Fruit fly (Drosophila melanogaster): ENCODE data around the gene alpha4GT2.

alpha4GT2 gene

DNA sequence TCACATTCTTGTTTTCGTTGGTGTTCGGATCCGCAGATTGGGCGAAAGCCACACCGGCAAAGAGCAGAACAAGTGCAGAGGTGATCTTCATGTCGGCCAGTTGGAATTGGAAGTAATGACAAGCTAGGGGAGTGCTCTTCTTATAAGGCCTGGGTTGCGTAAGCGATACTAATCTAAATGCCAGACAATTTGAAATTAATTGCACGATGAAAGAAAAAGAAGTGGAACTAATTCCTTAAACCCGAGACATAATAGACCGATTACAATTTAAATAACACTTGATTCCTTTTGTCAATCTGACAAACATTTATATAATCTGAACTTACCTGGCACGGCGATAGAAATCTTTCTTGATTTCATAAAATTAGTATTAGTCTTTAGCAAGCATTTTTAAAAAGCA lies 1.2 kb upstream of the alpha4GT2 start, which contains the start of gene Mst57Db:
TSS of gene Mst57Db (minus strand) at position 101 of the 400 bp plus-strand sequence.
- no peak for TF ChIP-seq Myc (optimal IDR thresholded peaks at IDR 0.05)
- TF ChIP-seq Sin3A (optimal IDR thresholded peaks at IDR 0.05): no peak
- no peak for TF ChIP-seq ttk (optimal IDR thresholded peaks at IDR 0.05)
- no peak for TF ChIP-seq h (optimal IDR thresholded peaks at IDR 0.05)
- no peak for TF ChIP-seq insv (optimal IDR thresholded peaks at IDR 0.05)
- TF ChIP-seq psq (optimal IDR thresholded peaks at IDR 0.05): no peak

DNA sequence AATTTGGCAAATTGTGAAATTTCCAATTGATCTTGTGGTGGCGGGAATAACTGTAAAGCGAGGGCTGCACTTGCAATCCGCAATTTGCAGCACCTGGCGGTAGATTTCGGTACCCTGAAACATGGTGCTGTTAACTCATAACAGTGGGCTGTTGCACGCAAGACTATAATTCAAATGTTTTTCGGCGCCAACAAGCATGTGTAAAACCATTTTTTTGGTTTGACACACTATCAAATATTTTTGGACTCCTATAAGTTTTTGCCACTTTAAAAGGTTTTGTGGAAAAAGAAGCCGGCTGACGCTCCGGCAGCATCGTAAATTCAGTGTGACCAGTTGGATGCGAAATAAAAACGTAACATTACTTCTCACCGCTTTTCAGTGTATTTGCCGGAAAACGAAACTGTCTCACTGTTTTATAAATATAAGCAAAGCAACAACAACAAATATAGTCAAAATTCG lies 19.2 kb downstream of the alpha4GT2 start, which contains the start of the genes CG14545 and CG5886:
TSS of gene CG14545 (minus strand) at position 68 of the 459 bp plus-strand sequence.
TSS of gene CG5886 (plus strand) at position 409 of the 459 bp plus-strand sequence.
- TF ChIP-seq ttk (optimal IDR thresholded peaks at IDR 0.05) (no peak), psq (optimal IDR thresholded peaks at IDR 0.05) (no peak), Sin3A (optimal IDR thresholded peaks at IDR 0.05) (no peak), insv (optimal IDR thresholded peaks at IDR 0.05) (no peak), Myc (optimal IDR thresholded peaks at IDR 0.05) (no peak), h (optimal IDR thresholded peaks at IDR 0.05) (no peak)

DNA sequence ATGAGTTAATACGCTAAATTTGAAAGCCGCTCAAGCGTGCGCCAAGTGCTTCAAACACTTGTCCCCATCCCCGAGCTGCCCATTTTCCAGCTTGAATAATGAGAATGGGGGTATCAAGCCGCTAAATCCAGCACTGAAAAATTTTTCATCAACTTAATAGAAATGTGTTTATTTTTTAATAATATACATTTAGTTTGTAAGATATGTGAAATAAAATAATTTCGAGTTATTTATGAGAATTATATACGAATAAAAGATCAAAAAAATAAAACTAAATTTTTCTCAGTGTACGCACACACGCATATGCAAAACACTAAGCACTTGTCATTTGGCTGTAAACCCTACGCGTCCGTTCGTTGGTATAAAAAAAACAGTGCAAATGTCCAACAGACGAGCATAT lies 22.8 kb downstream of the alpha4GT2 start:
- TF ChIP-seq Myc (optimal IDR thresholded peaks at IDR 0.05) (no peak), insv (optimal IDR thresholded peaks at IDR 0.05) (no peak), psq (optimal IDR thresholded peaks at IDR 0.05) (no peak), h (optimal IDR thresholded peaks at IDR 0.05) (no peak), ttk (optimal IDR thresholded peaks at IDR 0.05) (no peak)

DNA sequence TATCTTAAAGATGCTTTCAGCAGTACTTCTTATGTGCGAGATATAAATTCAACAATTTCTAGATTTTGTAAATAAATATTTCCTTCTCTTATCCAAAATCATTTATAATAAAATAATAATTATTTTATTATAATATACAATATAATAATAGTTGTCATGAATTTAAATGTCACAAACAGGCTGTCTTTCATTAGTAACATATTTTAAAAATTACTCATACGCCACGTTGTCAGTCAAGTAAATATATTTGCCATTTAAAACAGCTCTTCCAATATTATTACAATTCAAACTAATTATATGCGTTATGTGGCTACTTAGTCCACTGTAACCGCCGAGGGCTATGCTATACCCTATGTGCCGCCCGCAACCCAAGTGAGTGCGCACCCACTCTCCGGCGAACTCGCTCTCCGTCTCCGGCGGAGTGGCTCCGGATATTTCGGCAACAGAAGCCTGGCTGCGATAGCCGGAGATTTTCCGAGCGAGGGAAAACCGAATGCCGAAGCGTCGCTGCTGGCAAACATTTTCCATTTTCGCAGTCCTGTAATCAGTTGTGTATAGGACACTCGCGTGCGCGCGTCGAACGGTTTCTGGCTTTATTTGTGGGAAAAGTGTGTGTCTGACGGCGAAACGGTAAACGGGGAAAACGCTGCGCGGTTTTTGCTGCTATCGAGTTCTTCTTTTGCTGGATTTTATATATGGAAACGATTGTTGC lies 23.7 kb downstream of the alpha4GT2 start, which contains the start of gene CG5890:
TSS of gene CG5890 (plus strand) at position 561 of the 712 bp plus-strand sequence.
- TF ChIP-seq insv (optimal IDR thresholded peaks at IDR 0.05) (no peak), Myc (optimal IDR thresholded peaks at IDR 0.05) (no peak), psq (optimal IDR thresholded peaks at IDR 0.05) (no peak), Sin3A (optimal IDR thresholded peaks at IDR 0.05) (no peak), ttk (optimal IDR thresholded peaks at IDR 0.05) (no peak), h (optimal IDR thresholded peaks at IDR 0.05) (no peak)

DNA sequence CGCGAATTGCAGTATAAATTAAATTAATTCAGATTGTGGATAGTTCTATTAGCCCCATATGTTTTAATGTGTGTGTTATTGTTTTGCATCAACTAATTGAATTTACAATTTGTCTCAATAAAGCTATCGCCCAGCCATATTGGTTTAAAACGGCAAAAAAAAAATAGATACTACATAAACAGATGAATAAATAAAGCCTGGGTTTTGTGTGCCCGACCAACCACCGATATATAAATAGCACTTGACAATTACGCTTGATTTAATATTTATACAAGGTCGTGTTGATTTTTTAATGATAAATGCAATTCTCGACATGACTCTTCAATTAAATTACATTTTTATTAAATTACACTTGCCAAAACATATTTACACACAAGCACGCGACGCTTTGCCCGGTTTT lies 38.4 kb downstream of the alpha4GT2 start:
- TF ChIP-seq psq (optimal IDR thresholded peaks at IDR 0.05) (no peak), ttk (optimal IDR thresholded peaks at IDR 0.05) (no peak), Myc (optimal IDR thresholded peaks at IDR 0.05) (no peak), h (optimal IDR thresholded peaks at IDR 0.05) (no peak), insv (optimal IDR thresholded peaks at IDR 0.05) (no peak)

DNA sequence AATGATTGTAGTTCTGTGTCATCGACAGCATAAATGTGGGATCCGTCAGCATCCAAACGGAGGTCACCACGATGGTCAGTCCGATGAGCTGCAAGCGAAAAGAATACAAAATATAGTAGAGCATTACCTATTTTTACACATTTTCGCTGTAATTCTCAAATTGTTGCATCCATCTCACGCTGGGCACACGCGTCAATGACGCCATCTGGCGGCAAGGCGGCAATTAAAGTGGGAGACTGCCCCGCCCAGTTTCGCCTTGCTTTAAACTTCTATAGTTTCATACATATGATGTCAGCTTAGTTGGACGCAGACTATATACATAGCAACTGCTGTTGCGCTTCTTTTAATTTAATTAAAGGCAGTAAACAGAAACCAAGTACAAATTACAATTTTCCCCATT lies 44.6 kb downstream of the alpha4GT2 start:
- no peak for TF ChIP-seq psq (optimal IDR thresholded peaks at IDR 0.05)
- TF ChIP-seq ttk (optimal IDR thresholded peaks at IDR 0.05): no peak

DNA sequence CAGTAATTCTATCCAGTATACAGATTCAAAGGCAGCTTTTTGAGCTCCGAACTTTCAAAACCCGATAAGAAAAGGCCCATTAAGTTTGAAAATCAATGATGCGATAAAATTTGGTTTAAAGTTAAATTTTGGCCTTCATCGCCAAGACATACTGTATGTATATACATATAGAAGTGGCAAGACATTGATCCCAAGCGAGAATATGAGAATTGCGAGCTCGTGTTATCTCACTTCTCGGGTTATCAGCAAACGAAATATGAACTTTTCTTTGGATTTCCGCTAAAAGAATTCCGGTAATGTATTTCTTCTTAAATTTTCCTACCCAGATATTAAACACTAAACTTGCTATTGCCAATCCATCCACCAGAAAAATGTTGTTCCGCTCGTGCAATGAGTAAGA lies 45.0 kb downstream of the alpha4GT2 start:
- no peak for TF ChIP-seq Myc (optimal IDR thresholded peaks at IDR 0.05)
- TF ChIP-seq Sin3A (optimal IDR thresholded peaks at IDR 0.05): no peak
- no peak for TF ChIP-seq h (optimal IDR thresholded peaks at IDR 0.05)
- TF ChIP-seq psq (optimal IDR thresholded peaks at IDR 0.05): no peak
- no peak for TF ChIP-seq insv (optimal IDR thresholded peaks at IDR 0.05)
- no peak for TF ChIP-seq ttk (optimal IDR thresholded peaks at IDR 0.05)

DNA sequence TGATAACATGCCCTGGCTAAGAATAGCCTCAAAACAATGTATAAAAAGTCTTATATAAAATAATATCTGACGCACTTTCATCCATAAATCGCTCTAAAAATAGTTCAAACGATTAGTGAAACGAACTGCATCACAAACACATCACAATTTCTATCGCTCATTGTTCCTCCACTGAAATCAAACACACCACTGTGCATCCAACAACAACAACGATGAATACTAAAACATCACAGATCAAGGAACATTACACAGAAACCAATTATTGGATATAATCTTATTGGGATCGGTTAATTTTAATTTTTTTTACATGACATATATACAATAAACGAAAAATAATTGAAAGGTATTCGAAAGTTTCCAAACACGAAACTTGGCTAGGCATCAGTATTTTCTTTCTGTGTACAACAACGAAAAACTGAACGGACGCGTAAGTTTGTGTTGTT lies 47.3 kb downstream of the alpha4GT2 start:
- TF ChIP-seq insv (optimal IDR thresholded peaks at IDR 0.05) (no peak), Sin3A (optimal IDR thresholded peaks at IDR 0.05) (no peak), Myc (optimal IDR thresholded peaks at IDR 0.05) (no peak), psq (optimal IDR thresholded peaks at IDR 0.05) (no peak), h (optimal IDR thresholded peaks at IDR 0.05) (no peak), ttk (optimal IDR thresholded peaks at IDR 0.05) (no peak)

DNA sequence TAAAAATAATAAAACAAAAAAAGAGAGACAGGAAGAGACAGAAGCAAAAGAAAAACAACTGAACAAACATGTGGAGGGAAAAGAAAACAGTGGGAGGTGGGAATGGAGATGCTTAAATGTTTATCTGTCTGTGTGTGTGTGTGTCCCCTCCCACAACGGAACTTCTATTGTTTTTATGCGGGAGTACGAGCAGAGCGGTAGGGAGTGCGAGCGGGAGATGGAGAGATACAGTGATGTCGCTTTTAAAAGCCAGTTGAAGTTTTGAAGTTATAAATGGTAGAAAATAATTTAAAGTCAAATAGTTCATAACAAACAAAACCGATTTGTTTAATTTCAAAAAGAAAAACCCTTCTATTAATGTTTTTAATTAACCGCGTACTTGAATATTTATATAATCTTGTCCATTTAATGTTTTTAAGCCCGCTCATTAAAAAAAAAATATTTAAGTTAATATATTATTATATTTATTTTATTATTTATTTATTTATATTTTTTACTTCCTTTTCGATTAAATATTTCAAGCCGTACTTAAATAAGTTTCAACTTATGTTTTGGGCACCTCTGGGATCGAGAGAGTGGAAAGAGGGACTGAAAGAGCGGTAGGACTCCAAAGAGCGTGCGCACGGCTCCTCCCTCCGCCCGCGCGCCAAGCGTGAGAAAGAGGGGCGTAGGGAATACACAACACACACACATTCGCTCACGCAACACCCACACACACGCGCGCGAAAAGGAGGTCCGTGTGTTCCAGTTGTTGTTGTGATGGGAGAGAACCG lies 48.4 kb downstream of the alpha4GT2 start:
- TF ChIP-seq Myc (optimal IDR thresholded peaks at IDR 0.05): no peak
- TF ChIP-seq ttk (optimal IDR thresholded peaks at IDR 0.05): no peak

DNA sequence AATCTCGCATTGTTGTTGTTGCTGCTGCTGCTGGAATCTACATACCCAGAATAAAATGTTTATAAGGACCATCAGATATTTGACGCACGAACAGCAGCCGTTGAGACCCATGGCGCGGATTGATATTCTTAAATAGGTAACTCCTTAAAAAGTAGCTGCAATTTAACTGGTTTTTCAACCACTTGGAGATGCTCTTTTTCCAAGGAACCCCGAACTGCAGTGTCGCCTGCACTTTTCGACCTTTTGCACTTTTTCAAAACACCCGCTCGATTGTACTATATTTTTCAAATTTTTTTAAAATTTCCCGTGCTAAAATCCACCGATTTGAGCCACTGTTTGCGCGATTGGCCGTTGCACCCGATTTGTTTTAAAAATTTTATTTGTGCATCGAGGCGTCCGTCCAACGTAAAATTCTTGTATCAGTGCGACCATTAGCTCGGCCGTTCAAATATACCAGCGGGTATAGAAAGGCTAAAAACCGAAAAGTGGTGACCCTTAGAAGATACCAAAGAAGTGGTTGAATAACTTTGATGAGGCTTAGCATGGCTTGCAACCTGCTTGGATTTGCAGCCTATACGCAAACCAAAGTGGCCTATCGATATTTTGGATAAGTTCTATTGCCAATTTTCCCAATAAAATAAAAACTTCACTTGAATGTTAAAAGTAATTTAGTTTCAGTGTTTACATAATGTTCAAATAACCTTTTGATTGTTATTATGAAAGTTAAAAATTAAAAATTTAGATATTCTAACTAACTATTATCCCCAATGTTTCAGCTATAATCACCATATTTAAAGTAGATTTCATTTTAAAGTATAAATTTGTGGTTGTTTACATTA lies 49.2 kb downstream of the alpha4GT2 start, which contains the start of gene Tsp96F:
TSS of gene Tsp96F (minus strand) at position 457 of the 839 bp plus-strand sequence.
- TF ChIP-seq Sin3A (optimal IDR thresholded peaks at IDR 0.05) (no peak), h (optimal IDR thresholded peaks at IDR 0.05) (no peak)

DNA sequence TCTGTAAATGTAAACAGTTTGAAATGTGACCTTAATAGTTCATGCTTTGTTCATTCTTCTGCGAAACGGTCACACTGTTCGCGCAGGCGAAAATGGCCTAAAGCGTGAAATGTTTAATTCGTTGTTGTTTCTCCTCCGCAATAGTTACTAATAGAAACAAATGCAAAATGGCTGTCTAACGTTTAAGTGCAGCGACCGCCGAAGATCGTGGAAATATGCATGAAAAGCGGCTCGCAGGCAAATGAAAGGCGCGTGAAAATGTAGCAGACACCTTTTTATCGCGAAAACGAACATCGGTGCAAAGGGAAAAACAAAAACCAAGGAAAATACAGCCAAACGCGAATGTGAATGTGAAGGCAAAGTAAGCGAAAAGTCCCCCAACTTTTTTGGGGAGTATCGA lies 49.9 kb downstream of the alpha4GT2 start, which contains the start of gene SppL:
TSS of gene SppL (plus strand) at position 70 of the 400 bp plus-strand sequence.
- TF ChIP-seq insv (optimal IDR thresholded peaks at IDR 0.05) (no peak), ttk (optimal IDR thresholded peaks at IDR 0.05) (no peak), h (optimal IDR thresholded peaks at IDR 0.05) (no peak), Sin3A (optimal IDR thresholded peaks at IDR 0.05) (no peak), Myc (optimal IDR thresholded peaks at IDR 0.05) (no peak), psq (optimal IDR thresholded peaks at IDR 0.05) (no peak)

Measured in Kc167 (cell line).